Worm (Caenorhabditis elegans) whole organism, L2 larva: ENCODE data around the gene Y25C1A.8.

Source experiments
- alr-1 ChIP-seq: fragments of 150-350 bp; optimal IDR thresholded peaks from 2 replicates; lab custom pipeline; 2014; ENCODE audit warnings: missing biosample characterization, missing genetic modification characterization
- ama-1 ChIP-seq: fragments of 150-350 bp; optimal IDR thresholded peaks from 2 replicates; lab custom pipeline; 2018; ENCODE audit warnings: inconsistent platforms
- nhr-10 ChIP-seq: sonication (generic microtip); optimal IDR thresholded peaks from 2 replicates; lab custom pipeline; 2017; ENCODE audit warnings: missing biosample characterization, missing genetic modification characterization

DNA sequence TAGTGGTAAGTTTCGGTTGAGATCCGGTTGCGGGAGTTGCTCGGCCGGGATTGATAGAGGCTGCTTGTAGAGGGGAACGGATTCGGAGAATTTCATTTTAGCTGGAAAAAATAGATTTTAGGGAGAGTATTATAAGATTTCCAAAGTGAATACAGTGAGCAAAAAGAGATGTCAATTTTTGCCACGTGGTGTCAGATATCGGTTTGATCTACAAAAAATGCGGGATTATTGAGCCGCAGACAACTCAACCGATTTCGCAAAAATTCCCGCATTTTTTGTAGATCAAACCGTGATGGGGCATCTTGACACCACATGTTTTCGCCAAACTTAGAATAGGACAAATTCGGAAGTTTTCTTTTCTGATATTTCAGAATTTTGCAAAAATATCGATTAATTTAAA is 22.5 kb downstream of the Y25C1A.8 start, which contains the start of gene lido-13:
- TF ChIP-seq ama-1 (lab: Kevin White, UChicago) (no peak), nhr-10 (no peak), alr-1 (tag; lab: Kevin White, UChicago) (no peak)
